Fruit fly (Drosophila melanogaster): ENCODE data around the gene Ptp61F.
A peak's percentile ranks its signal among the peaks of the same experiment; 100 is the strongest.

Ptp61F gene

dm6 chr3L:1329724-1330123 is 145.3 kb downstream of the Ptp61F start, which contains the start of gene ND-ACP (continued):
- TF ChIP-seq disco-r (GFP tag; optimal IDR thresholded peaks at IDR 0.05) = no peak
- TF ChIP-seq Doc3 (GFP tag; IDR thresholded peaks at IDR 0.05; ENCODE audit: partially characterized antibody) = no peak
- no peak for TF ChIP-seq CG8478 (optimal IDR thresholded peaks at IDR 0.05)
- peak; percentile 79 for TF ChIP-seq CG2116 (GFP tag; optimal IDR thresholded peaks at IDR 0.05)
- TF ChIP-seq gt (GFP tag; IDR thresholded peaks at IDR 0.05) = no peak
- TF ChIP-seq CG12744 (GFP tag; optimal IDR thresholded peaks at IDR 0.05) = no peak
- peak; percentile 78 for TF ChIP-seq Sin3A (optimal IDR thresholded peaks at IDR 0.05)
- TF ChIP-seq vnd (GFP tag; IDR thresholded peaks at IDR 0.05; ENCODE audit: partially characterized antibody) = 0 out of 3 replicates have a peak, but pooled peaks have one; percentile 24
- no peak for TF ChIP-seq Usf (GFP tag; optimal IDR thresholded peaks at IDR 0.05)
- no peak for TF ChIP-seq ken (GFP tag; IDR thresholded peaks at IDR 0.05)
- no peak for TF ChIP-seq Hmr (GFP tag; optimal IDR thresholded peaks at IDR 0.05)
- no peak for TF ChIP-seq gsb-n (tag; optimal IDR thresholded peaks at IDR 0.05)
- TF ChIP-seq Nf-YB (GFP tag; optimal IDR thresholded peaks at IDR 0.05) = no peak
- TF ChIP-seq CG3163 (GFP tag; optimal IDR thresholded peaks at IDR 0.05) = no peak
- no peak for TF ChIP-seq bsh (GFP tag; optimal IDR thresholded peaks at IDR 0.05)
- TF ChIP-seq wek (GFP tag; optimal IDR thresholded peaks at IDR 0.05) = no peak
- TF ChIP-seq CG17359 (tag; optimal IDR thresholded peaks at IDR 0.05) = no peak
- peak; percentile 56 for TF ChIP-seq stwl (tag; optimal IDR thresholded peaks at IDR 0.05)
- TF ChIP-seq stc (GFP tag; IDR thresholded peaks at IDR 0.05) = no peak
- no peak for TF ChIP-seq CG13624 (GFP tag; optimal IDR thresholded peaks at IDR 0.05)
- no peak for TF ChIP-seq CG1024 (GFP tag; IDR thresholded peaks at IDR 0.05)
- TF ChIP-seq zfh2 (GFP tag; optimal IDR thresholded peaks at IDR 0.05) = no peak
- no peak for TF ChIP-seq Rfx (GFP tag; IDR thresholded peaks at IDR 0.05)
- TF ChIP-seq ro (GFP tag; IDR thresholded peaks at IDR 0.05) = no peak
- TF ChIP-seq Jarid2 (GFP tag; optimal IDR thresholded peaks at IDR 0.05) = no peak
- TF ChIP-seq Mes4 (GFP tag; optimal IDR thresholded peaks at IDR 0.05) = no peak
- TF ChIP-seq oc (tag; optimal IDR thresholded peaks at IDR 0.05) = no peak
- TF ChIP-seq psq (GFP tag; optimal IDR thresholded peaks at IDR 0.05) = no peak
- no peak for TF ChIP-seq CG17612 (GFP tag; IDR thresholded peaks at IDR 0.05)
- TF ChIP-seq CG5953 (GFP tag; IDR thresholded peaks at IDR 0.05) = no peak
- TF ChIP-seq bbx (GFP tag; IDR thresholded peaks at IDR 0.05; ENCODE audit: partially characterized antibody) = no peak
- TF ChIP-seq run (tag; optimal IDR thresholded peaks at IDR 0.05) = no peak
- TF ChIP-seq kah (GFP tag; optimal IDR thresholded peaks at IDR 0.05) = no peak
- peak; percentile 32 for TF ChIP-seq CG30020 (tag; optimal IDR thresholded peaks at IDR 0.05)
- no peak for TF ChIP-seq CG9215 (GFP tag; IDR thresholded peaks at IDR 0.05)
- no peak for TF ChIP-seq ase (GFP tag; IDR thresholded peaks at IDR 0.05)
- TF ChIP-seq Opbp (GFP tag; IDR thresholded peaks at IDR 0.05; ENCODE audit: partially characterized antibody) = no peak
- peak; percentile 66 for TF ChIP-seq CG14710 (tag; optimal IDR thresholded peaks at IDR 0.05)
- no peak for TF ChIP-seq toy (GFP tag; IDR thresholded peaks at IDR 0.05)
- no peak for TF ChIP-seq vvl (GFP tag; IDR thresholded peaks at IDR 0.05)
- no peak for TF ChIP-seq CG9727 (GFP tag; optimal IDR thresholded peaks at IDR 0.05)
- TF ChIP-seq Oaz (GFP tag; IDR thresholded peaks at IDR 0.05) = no peak
- no peak for TF ChIP-seq dmrt99B (tag; optimal IDR thresholded peaks at IDR 0.05)
- TF ChIP-seq CG4730 (GFP tag; IDR thresholded peaks at IDR 0.05) = no peak
- TF ChIP-seq mam (GFP tag; optimal IDR thresholded peaks at IDR 0.05) = no peak
- no peak for TF ChIP-seq tup (GFP tag; optimal IDR thresholded peaks at IDR 0.05)
- no peak for TF ChIP-seq D19B (GFP tag; optimal IDR thresholded peaks at IDR 0.05)
- TF ChIP-seq CG10267 (tag; optimal IDR thresholded peaks at IDR 0.05) = peak; percentile 43
- no peak for TF ChIP-seq CG18619 (GFP tag; optimal IDR thresholded peaks at IDR 0.05)
- TF ChIP-seq her (GFP tag; optimal IDR thresholded peaks at IDR 0.05) = no peak
- TF ChIP-seq Rx (GFP tag; IDR thresholded peaks at IDR 0.05) = no peak
- no peak for TF ChIP-seq Gsc (GFP tag; IDR thresholded peaks at IDR 0.05)
- no peak for TF ChIP-seq danr (GFP tag; IDR thresholded peaks at IDR 0.05)

Data from whole organism, embryonic.